Worm (Caenorhabditis elegans): ENCODE data around the gene F54D5.23.

DNA sequence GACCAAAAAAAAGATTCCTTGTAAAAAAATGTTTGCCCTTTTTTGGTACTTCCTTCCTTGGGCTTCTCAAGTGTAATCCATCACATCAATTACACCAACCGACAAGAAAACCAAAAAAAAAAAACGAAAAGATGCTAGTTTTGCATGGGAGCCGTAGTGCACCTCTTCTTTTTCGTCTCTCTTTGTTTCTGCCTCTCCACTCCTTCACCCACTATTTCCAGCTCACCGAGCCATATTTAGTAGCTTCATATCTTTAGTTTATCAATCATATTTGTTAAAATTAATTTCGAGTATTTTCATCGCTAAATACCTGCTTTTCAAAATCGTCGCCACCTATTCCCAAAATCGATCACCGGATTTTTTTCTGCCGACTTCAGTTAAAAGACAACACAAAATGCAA lies 31.6 kb upstream of the F54D5.23 start, which contains the start of gene F07A11.4:
- TF ChIP-seq nhr-76 (tag; optimal IDR thresholded peaks at IDR 0.05): no peak
- TF ChIP-seq snpc-4 (tag; optimal IDR thresholded peaks at IDR 0.05): no peak
- no peak for TF ChIP-seq lsy-2 (tag; optimal IDR thresholded peaks at IDR 0.05)
- TF ChIP-seq lin-32 (GFP tag; optimal IDR thresholded peaks at IDR 0.05): no peak
- no peak for TF ChIP-seq unc-62 (GFP tag; optimal IDR thresholded peaks at IDR 0.05)
